Worm (Caenorhabditis elegans) whole organism, L1 larva: ENCODE results near the gene F52D10.4.

Experiments used
- C34B4.2 ChIP-seq: sonication (generic microtip); optimal IDR thresholded peaks from 2 replicates; lab custom pipeline; 2017; ENCODE audit warnings: mild to moderate bottlenecking, missing genetic modification characterization, missing compliant biosample characterization
- F16B12.6 ChIP-seq: fragments of 150-350 bp; optimal IDR thresholded peaks from 2 replicates; lab custom pipeline; 2014; ENCODE audit warnings: missing biosample characterization, missing genetic modification characterization
- Y116A8C.19 ChIP-seq: sonication (generic microtip); optimal IDR thresholded peaks from 2 replicates; lab custom pipeline; 2016; ENCODE audit warnings: missing compliant biosample characterization, missing genetic modification characterization, borderline replicate concordance
- alr-1 ChIP-seq: fragments of 200-800 bp; sonication (Bioruptor generic); optimal IDR thresholded peaks from 2 replicates; lab custom pipeline; 2018; ENCODE audit warnings: borderline replicate concordance, mild to moderate bottlenecking, missing genetic modification characterization, missing compliant biosample characterization
- ceh-8 ChIP-seq: fragments of 200-800 bp; sonication (Bioruptor generic); optimal IDR thresholded peaks from 2 replicates; lab custom pipeline; 2018; ENCODE audit warnings: mild to moderate bottlenecking, missing genetic modification characterization, moderate library complexity, missing compliant biosample characterization
- ceh-82 ChIP-seq, 3 experiments: fragments of 150-350 bp in 1 of 3; sonication (generic microtip) in 2 of 3; optimal IDR thresholded peaks; 2 replicates each; lab custom pipeline; 2014 to 2017; ENCODE audit warnings: missing biosample characterization in 3 of 3, missing genetic modification characterization in 3 of 3
- ceh-88 ChIP-seq: fragments of 200-800 bp; sonication (Bioruptor generic); IDR thresholded peaks from 2 replicates; pipeline ENCODE4 v1.3.6; 2022; ENCODE audit warnings: missing genetic modification characterization, missing compliant biosample characterization
- dsc-1 ChIP-seq: sonication (generic microtip); optimal IDR thresholded peaks from 2 replicates; lab custom pipeline; 2016; ENCODE audit warnings: mild to moderate bottlenecking, missing genetic modification characterization, missing compliant biosample characterization
- efl-1 ChIP-seq, 4 experiments: fragments of 150-350 bp; optimal IDR thresholded peaks in 3 of 4; peaks in 1 of 4; 1 replicate in 1 of 4; 2 replicates in 3 of 4; lab custom pipeline; 2014; ENCODE audit warnings: missing biosample characterization in 2 of 4, missing genetic modification characterization in 2 of 4, missing genetic modification reagents in 2 of 4
- elt-3 ChIP-seq, 6 experiments: fragments of 150-350 bp in 1 of 6; sonication (generic microtip); optimal IDR thresholded peaks; 2 replicates each; lab custom pipeline; 2017 to 2018; ENCODE audit warnings: missing biosample characterization in 6 of 6, missing genetic modification characterization in 6 of 6, inconsistent platforms in 1 of 6
- ets-5 ChIP-seq: fragments of 200-800 bp; sonication (Bioruptor generic); IDR thresholded peaks from 2 replicates; pipeline ENCODE4 v1.3.6; 2022; ENCODE audit warnings: missing genetic modification characterization, missing compliant biosample characterization
- fos-1 ChIP-seq: fragments of 150-350 bp; optimal IDR thresholded peaks from 2 replicates; lab custom pipeline; 2014; ENCODE audit warnings: missing biosample characterization, missing genetic modification characterization
- hlh-4 ChIP-seq: sonication (generic microtip); optimal IDR thresholded peaks from 2 replicates; lab custom pipeline; 2016; ENCODE audit warnings: mild to moderate bottlenecking, missing genetic modification characterization, missing compliant biosample characterization
- irx-1 ChIP-seq: sonication (generic microtip); optimal IDR thresholded peaks from 2 replicates; lab custom pipeline; 2016; ENCODE audit warnings: missing genetic modification characterization, missing compliant biosample characterization
- jun-1 ChIP-seq: fragments of 150-350 bp; optimal IDR thresholded peaks from 2 replicates; lab custom pipeline; 2014; ENCODE audit warnings: missing biosample characterization, missing genetic modification reagents, missing genetic modification characterization
- lin-13 ChIP-seq: fragments of 150-350 bp; optimal IDR thresholded peaks from 2 replicates; lab custom pipeline; 2014; ENCODE audit warnings: missing biosample characterization, missing genetic modification reagents, missing genetic modification characterization
- lin-14 ChIP-seq: fragments of 200-800 bp; sonication (Bioruptor generic); optimal IDR thresholded peaks from 2 replicates; lab custom pipeline; 2018; ENCODE audit warnings: mild to moderate bottlenecking, missing genetic modification characterization, moderate library complexity, missing compliant biosample characterization
- lin-35 ChIP-seq, 2 experiments: fragments of 150-350 bp; optimal IDR thresholded peaks; 2 replicates each; lab custom pipeline; 2014; ENCODE audit warnings: missing biosample characterization in 2 of 2, missing genetic modification characterization in 2 of 2, missing genetic modification reagents in 2 of 2
- lir-3 ChIP-seq: sonication (generic microtip); optimal IDR thresholded peaks from 2 replicates; lab custom pipeline; 2016; ENCODE audit warnings: mild to moderate bottlenecking, missing genetic modification characterization, moderate library complexity, missing compliant biosample characterization; ENCODE audit not compliant: poor library complexity
- mab-9 ChIP-seq: fragments of 200-800 bp; sonication (Bioruptor generic); IDR thresholded peaks from 2 replicates; pipeline ENCODE4 v1.3.6; 2022; ENCODE audit warnings: missing genetic modification reagents, missing genetic modification characterization, missing compliant biosample characterization
- mdl-1 ChIP-seq, 2 experiments: fragments of 150-350 bp; optimal IDR thresholded peaks; 2 replicates each; lab custom pipeline; 2014 to 2017; ENCODE audit warnings: missing biosample characterization in 2 of 2, missing genetic modification characterization in 2 of 2, inconsistent platforms in 1 of 2
- nhr-237 ChIP-seq: fragments of 150-350 bp; optimal IDR thresholded peaks from 2 replicates; lab custom pipeline; 2014; ENCODE audit warnings: missing biosample characterization, missing genetic modification characterization
- nhr-28 ChIP-seq: fragments of 150-350 bp; optimal IDR thresholded peaks from 2 replicates; lab custom pipeline; 2014; ENCODE audit warnings: missing biosample characterization, missing genetic modification characterization
- nhr-77 ChIP-seq: fragments of 150-350 bp; optimal IDR thresholded peaks from 2 replicates; lab custom pipeline; 2014; ENCODE audit warnings: missing biosample characterization, missing genetic modification characterization
- pqm-1 ChIP-seq: sonication (generic microtip); optimal IDR thresholded peaks from 3 replicates; lab custom pipeline; 2017; ENCODE audit warnings: missing biosample characterization, missing genetic modification characterization
- rnt-1 ChIP-seq: sonication (generic microtip); optimal IDR thresholded peaks from 2 replicates; lab custom pipeline; 2016; ENCODE audit warnings: mild to moderate bottlenecking, missing genetic modification characterization, moderate library complexity, missing compliant biosample characterization
- snpc-4 ChIP-seq: fragments of 150-350 bp; optimal IDR thresholded peaks from 2 replicates; lab custom pipeline; 2014; ENCODE audit warnings: missing biosample characterization, missing genetic modification characterization
- sptf-1 ChIP-seq: fragments of 150-350 bp; optimal IDR thresholded peaks from 2 replicates; lab custom pipeline; 2014; ENCODE audit warnings: missing biosample characterization, missing genetic modification characterization
- swsn-7 ChIP-seq: sonication (generic microtip); optimal IDR thresholded peaks from 2 replicates; lab custom pipeline; 2016; ENCODE audit warnings: missing genetic modification characterization, missing compliant biosample characterization
- unc-62 ChIP-seq: fragments of 150-350 bp; optimal IDR thresholded peaks from 2 replicates; lab custom pipeline; 2014; ENCODE audit warnings: missing biosample characterization, missing genetic modification reagents, missing genetic modification characterization
- vab-15 ChIP-seq: sonication (generic microtip); optimal IDR thresholded peaks from 2 replicates; lab custom pipeline; 2017; ENCODE audit warnings: missing genotype, mild to moderate bottlenecking, missing genetic modification characterization, missing compliant biosample characterization
- ztf-4 ChIP-seq: fragments of 150-350 bp; optimal IDR thresholded peaks from 2 replicates; lab custom pipeline; 2014; ENCODE audit warnings: missing biosample characterization, missing genetic modification characterization

Gene F52D10.4

ce11 chrX:11574167-11574566 is 43.1 kb upstream of the F52D10.4 start:
- peak; percentile 67 for TF ChIP-seq lin-14 (GFP tag; lab: Kevin White, UChicago)
- TF ChIP-seq rnt-1 (tag; lab: Kevin White, UChicago) = peak; percentile 44
- TF ChIP-seq Y116A8C.19 (tag; lab: Kevin White, UChicago) = no peak

ce11 chrX:11576429-11577088 is 40.7 kb upstream of the F52D10.4 start:
- TF ChIP-seq mab-9 (GFP tag; lab: Robert Waterston, UW) (0 out of 2 replicates have a peak, but pooled peaks have one; percentile 19), jun-1 (no peak), ztf-4 (tag; lab: Kevin White, UChicago) (no peak), lin-35 (GFP tag; optimal IDR thresholded peaks at IDR 0.05; lab: Kevin White, UChicago) (no peak), efl-1 (optimal IDR thresholded peaks at IDR 0.05; lab: Kevin White, UChicago) (no peak), efl-1 (GFP tag; optimal IDR thresholded peaks at IDR 0.05 in 1 of 2; lab: Kevin White, UChicago) (peak in 1 of 2 experiments; percentile 49), ceh-82 (tag; optimal IDR thresholded peaks at IDR 0.05; lab: Kevin White, UChicago) (peak in 1 of 3 experiments; percentile 17), hlh-4 (tag; lab: Kevin White, UChicago) (no peak), ets-5 (GFP tag; lab: Robert Waterston, UW) (no peak), lin-14 (GFP tag; lab: Kevin White, UChicago) (peak; percentile 78), sptf-1 (tag; lab: Kevin White, UChicago) (no peak), fos-1 (tag; lab: Kevin White, UChicago) (no peak), unc-62 (GFP tag; lab: Kevin White, UChicago) (no peak)
- TF ChIP-seq, all 84 proteins: peak for 4

ce11 chrX:11585375-11585774 is 31.9 kb upstream of the F52D10.4 start, which contains the start of gene abts-2:
Gene abts-2 (plus strand): TSS chrX:11585675.
- no peak for TF ChIP-seq nhr-28 (tag; lab: Kevin White, UChicago)
- no peak for TF ChIP-seq ceh-88 (GFP tag; lab: Robert Waterston, UW)
- TF ChIP-seq, all 84 proteins: peak for 0

ce11 chrX:11585894-11586293 is 31.4 kb upstream of the F52D10.4 start:
- TF ChIP-seq snpc-4 (no peak), sptf-1 (tag; lab: Kevin White, UChicago) (no peak), dsc-1 (peak; percentile 69), mdl-1 (tag; optimal IDR thresholded peaks at IDR 0.05; lab: Kevin White, UChicago) (no peak)

- TF ChIP-seq efl-1 (optimal IDR thresholded peaks at IDR 0.05; lab: Kevin White, UChicago) (no peak), efl-1 (GFP tag; optimal IDR thresholded peaks at IDR 0.05 in 1 of 2; lab: Kevin White, UChicago) (peak in 1 of 2 experiments; percentile 91), elt-3 (tag; optimal IDR thresholded peaks at IDR 0.05; lab: Kevin White, UChicago) (no peak)
Measured at ce11 chrX:11590545-11590944, 26.7 kb upstream of the F52D10.4 start.

ce11 chrX:11591620-11592019 is 25.6 kb upstream of the F52D10.4 start, which contains the start of gene F52D10.2:
Gene F52D10.2 (minus strand): TSS chrX:11591720.
- TF ChIP-seq C34B4.2 (no peak), nhr-77 (no peak), F16B12.6 (tag; lab: Kevin White, UChicago) (no peak), pqm-1 (tag; lab: Kevin White, UChicago) (no peak), swsn-7 (tag; lab: Kevin White, UChicago) (no peak), nhr-237 (tag; lab: Kevin White, UChicago) (no peak), alr-1 (tag; lab: Kevin White, UChicago) (no peak), lir-3 (tag; lab: Kevin White, UChicago) (no peak), vab-15 (tag; lab: Kevin White, UChicago) (no peak), irx-1 (tag; lab: Kevin White, UChicago) (no peak), lin-13 (GFP tag; lab: Kevin White, UChicago) (no peak), ztf-4 (tag; lab: Kevin White, UChicago) (no peak), efl-1 (optimal IDR thresholded peaks at IDR 0.05; lab: Kevin White, UChicago) (no peak), efl-1 (GFP tag; optimal IDR thresholded peaks at IDR 0.05 in 1 of 2; lab: Kevin White, UChicago) (no peak), ceh-8 (no peak), jun-1 (no peak)
- TF ChIP-seq, all 84 proteins: peak for 0
